Fruit fly (Drosophila melanogaster) whole organism, embryonic: ENCODE data around the gene CG17343.

ENCODE experiments used
- ATbp ChIP-seq: fragments of 200-800 bp; sonication (Bioruptor generic); optimal IDR thresholded peaks from 2 replicates; lab custom pipeline; 2017; ENCODE audit warnings: missing biosample characterization, mild to moderate bottlenecking, missing genetic modification characterization, missing genetic modification reagents
- Abd-B ChIP-seq: fragments of 200-800 bp; sonication (Bioruptor generic); optimal IDR thresholded peaks from 2 replicates; lab custom pipeline; 2018; ENCODE audit warnings: missing biosample characterization, mild to moderate bottlenecking, missing genetic modification characterization, moderate library complexity
- Aef1 ChIP-seq: fragments of 200-800 bp; sonication (Bioruptor generic); IDR thresholded peaks from 3 replicates; pipeline ENCODE4 v1.3.6; 2022; ENCODE audit warnings: missing biosample characterization, missing genetic modification characterization
- B-H1 ChIP-seq: fragments of 200-800 bp; sonication (Bioruptor generic); IDR thresholded peaks from 3 replicates; pipeline ENCODE4 v1.3.6; 2022; ENCODE audit warnings: missing biosample characterization, missing genetic modification characterization
- CG10147 ChIP-seq: fragments of 200-800 bp; sonication (Bioruptor generic); optimal IDR thresholded peaks from 2 replicates; lab custom pipeline; 2019; ENCODE audit warnings: missing biosample characterization, mild to moderate bottlenecking, missing genetic modification characterization, moderate library complexity
- CG11696 ChIP-seq: fragments of 200-800 bp; sonication (Bioruptor generic); IDR thresholded peaks from 2 replicates; pipeline ENCODE4 v1.3.6; 2022; ENCODE audit warnings: missing biosample characterization, missing genetic modification characterization
- CG14014 ChIP-seq: fragments of 200-800 bp; sonication (Bioruptor generic); IDR thresholded peaks from 2 replicates; pipeline ENCODE4 v1.3.6; 2022; ENCODE audit warnings: missing biosample characterization, missing genetic modification characterization
- CG14441 ChIP-seq: fragments of 200-800 bp; sonication (Bioruptor generic); IDR thresholded peaks from 2 replicates; pipeline ENCODE4 v1.3.6; 2022; ENCODE audit warnings: missing biosample characterization, missing genetic modification characterization
- CG15601 ChIP-seq: fragments of 200-800 bp; sonication (Bioruptor generic); optimal IDR thresholded peaks from 3 replicates; lab custom pipeline; 2019; ENCODE audit warnings: missing biosample characterization, mild to moderate bottlenecking, missing genetic modification characterization, moderate library complexity
- CG1647 ChIP-seq: fragments of 200-800 bp; sonication (Bioruptor generic); optimal IDR thresholded peaks from 3 replicates; lab custom pipeline; 2016; ENCODE audit warnings: missing biosample characterization, missing genetic modification characterization
- CG16813 ChIP-seq: fragments of 200-800 bp; sonication (Bioruptor generic); IDR thresholded peaks from 3 replicates; pipeline ENCODE4 v1.3.6; 2022; ENCODE audit warnings: missing biosample characterization, missing genetic modification characterization; ENCODE audit not compliant: partially characterized antibody
- CG31441 ChIP-seq: fragments of 200-800 bp; sonication (Bioruptor generic); IDR thresholded peaks from 2 replicates; pipeline ENCODE4 v1.3.6; 2022; ENCODE audit warnings: missing biosample characterization, missing genetic modification characterization
- CG4328 ChIP-seq: fragments of 200-800 bp; sonication (Bioruptor generic); optimal IDR thresholded peaks from 3 replicates; lab custom pipeline; 2017; ENCODE audit warnings: missing biosample characterization, missing genetic modification reagents, missing genetic modification characterization
- CG6813 ChIP-seq: fragments of 200-800 bp; sonication (Bioruptor generic); optimal IDR thresholded peaks from 2 replicates; lab custom pipeline; 2017; ENCODE audit warnings: missing biosample characterization, missing genetic modification characterization, mild to moderate bottlenecking, moderate library complexity, missing genetic modification reagents
- CG8290 ChIP-seq, 3 experiments: fragments of 200-800 bp; sonication (Bioruptor generic); optimal IDR thresholded peaks; 2 replicates each; lab custom pipeline; 2016 to 2019; ENCODE audit warnings: missing biosample characterization in 3 of 3, missing genetic modification characterization in 3 of 3, mild to moderate bottlenecking in 2 of 3, moderate library complexity in 1 of 3
- CkIIα-i1 ChIP-seq: fragments of 200-800 bp; sonication (Bioruptor generic); IDR thresholded peaks from 2 replicates; pipeline ENCODE4 v1.3.6; 2022; ENCODE audit warnings: missing biosample characterization, missing genetic modification characterization
- Deaf1 ChIP-seq: fragments of 200-800 bp; optimal IDR thresholded peaks from 3 replicates; lab custom pipeline; 2019; ENCODE audit warnings: missing biosample characterization, mild to moderate bottlenecking, missing genetic modification characterization, moderate library complexity
- Dip2 ChIP-seq: fragments of 200-800 bp; sonication (Bioruptor generic); IDR thresholded peaks from 2 replicates; pipeline ENCODE4 v1.3.6; 2022; ENCODE audit warnings: missing biosample characterization, missing genetic modification characterization
- Dll ChIP-seq: fragments of 200-800 bp; sonication (Bioruptor generic); IDR thresholded peaks from 4 replicates; pipeline ENCODE4 v1.3.6; 2022; ENCODE audit warnings: missing biosample characterization, missing genetic modification characterization; ENCODE audit not compliant: partially characterized antibody
- Dref ChIP-seq: fragments of 200-800 bp; sonication (Bioruptor generic); IDR thresholded peaks from 2 replicates; pipeline ENCODE4 v1.3.6; 2022; ENCODE audit warnings: missing biosample characterization, missing genetic modification characterization
- HLH3B ChIP-seq: fragments of 200-800 bp; sonication (Bioruptor generic); IDR thresholded peaks from 2 replicates; pipeline ENCODE4 v1.3.6; 2022; ENCODE audit warnings: missing biosample characterization, missing genetic modification characterization
- HLHmδ ChIP-seq: fragments of 200-800 bp; sonication (Bioruptor generic); optimal IDR thresholded peaks from 2 replicates; lab custom pipeline; 2018; ENCODE audit warnings: missing biosample characterization, mild to moderate bottlenecking, missing genetic modification characterization, moderate library complexity
- Mes4 ChIP-seq: fragments of 200-800 bp; sonication (Bioruptor generic); optimal IDR thresholded peaks from 2 replicates; lab custom pipeline; 2016; ENCODE audit warnings: missing biosample characterization, missing genetic modification characterization
- Usf ChIP-seq: fragments of 200-800 bp; sonication (Bioruptor generic); optimal IDR thresholded peaks from 2 replicates; lab custom pipeline; 2017; ENCODE audit warnings: missing genotype, missing biosample characterization, missing genetic modification characterization
- abd-A ChIP-seq: fragments of 200-800 bp; sonication (Bioruptor generic); optimal IDR thresholded peaks from 3 replicates; lab custom pipeline; 2019; ENCODE audit warnings: missing biosample characterization, mild to moderate bottlenecking, missing genetic modification characterization, moderate library complexity
- amos ChIP-seq: fragments of 200-800 bp; sonication (Bioruptor generic); IDR thresholded peaks from 2 replicates; pipeline ENCODE4 v1.3.6; 2022; ENCODE audit warnings: missing biosample characterization, missing genetic modification characterization; ENCODE audit not compliant: partially characterized antibody
- bcd ChIP-seq: fragments of 200-800 bp; sonication (Bioruptor generic); optimal IDR thresholded peaks from 2 replicates; lab custom pipeline; 2017; ENCODE audit warnings: missing biosample characterization, mild to moderate bottlenecking, missing genetic modification characterization
- btn ChIP-seq: fragments of 200-800 bp; sonication (Bioruptor generic); optimal IDR thresholded peaks from 2 replicates; lab custom pipeline; 2016; ENCODE audit warnings: missing biosample characterization, missing genetic modification characterization
- ci ChIP-seq: fragments of 200-800 bp; sonication (Bioruptor generic); IDR thresholded peaks from 3 replicates; pipeline ENCODE4 v1.3.6; 2022; ENCODE audit warnings: missing biosample characterization, missing genetic modification characterization
- crc ChIP-seq: fragments of 200-800 bp; sonication (Bioruptor generic); optimal IDR thresholded peaks from 2 replicates; lab custom pipeline; 2016; ENCODE audit warnings: missing biosample characterization, missing genetic modification characterization
- croc ChIP-seq: fragments of 200-800 bp; sonication (Bioruptor generic); conservative IDR thresholded peaks from 3 replicates; pipeline ENCODE4 v1.3.6; 2022; ENCODE audit warnings: missing biosample characterization, missing genetic modification characterization
- da ChIP-seq: fragments of 200-800 bp; sonication (Bioruptor generic); optimal IDR thresholded peaks from 2 replicates; lab custom pipeline; 2016; ENCODE audit warnings: missing biosample characterization, missing genetic modification characterization
- dan ChIP-seq: fragments of 200-800 bp; sonication (Bioruptor generic); IDR thresholded peaks from 2 replicates; pipeline ENCODE4 v1.3.6; 2022; ENCODE audit warnings: missing biosample characterization, missing genetic modification characterization
- dmrt11E ChIP-seq: fragments of 200-800 bp; sonication (Bioruptor generic); optimal IDR thresholded peaks from 3 replicates; lab custom pipeline; 2018; ENCODE audit warnings: missing biosample characterization, mild to moderate bottlenecking, missing genetic modification characterization, moderate library complexity
- gcm ChIP-seq: fragments of 200-800 bp; sonication (Bioruptor generic); optimal IDR thresholded peaks from 2 replicates; lab custom pipeline; 2019; ENCODE audit warnings: missing biosample characterization, mild to moderate bottlenecking, missing genetic modification characterization, moderate library complexity
- h ChIP-seq: fragments of >200 bp; optimal IDR thresholded peaks from 2 replicates; lab custom pipeline; 2017
- insv ChIP-seq, 2 experiments: fragments of 200-800 bp; sonication (Bioruptor generic); optimal IDR thresholded peaks; 3 replicates each; lab custom pipeline; 2016 to 2018; ENCODE audit warnings: missing biosample characterization in 2 of 2, missing genetic modification characterization in 2 of 2
- klu ChIP-seq: fragments of 200-800 bp; sonication (Bioruptor generic); IDR thresholded peaks from 2 replicates; pipeline ENCODE4 v1.3.6; 2022; ENCODE audit warnings: missing biosample characterization, missing genetic modification characterization
- phol ChIP-seq: fragments of 200-800 bp; sonication (Bioruptor generic); optimal IDR thresholded peaks from 3 replicates; lab custom pipeline; 2018; ENCODE audit warnings: missing biosample characterization, mild to moderate bottlenecking, missing genetic modification characterization, moderate library complexity
- rib ChIP-seq: fragments of 200-800 bp; sonication (Bioruptor generic); IDR thresholded peaks from 2 replicates; pipeline ENCODE4 v1.3.6; 2022; ENCODE audit warnings: missing biosample characterization, missing genetic modification characterization
- row ChIP-seq: fragments of 200-800 bp; sonication (Bioruptor generic); IDR thresholded peaks from 3 replicates; pipeline ENCODE4 v1.3.6; 2022; ENCODE audit warnings: missing biosample characterization, missing genetic modification characterization
- sens ChIP-seq: fragments of 200-800 bp; sonication (Bioruptor generic); peaks from one replicate; lab custom pipeline; 2016; ENCODE audit warnings: missing biosample characterization, missing genetic modification characterization
- sima ChIP-seq: fragments of 200-800 bp; sonication (Bioruptor generic); optimal IDR thresholded peaks from 2 replicates; lab custom pipeline; 2016; ENCODE audit warnings: missing biosample characterization, missing genetic modification characterization
- slbo ChIP-seq: fragments of 200-800 bp; sonication (Bioruptor generic); IDR thresholded peaks from 2 replicates; pipeline ENCODE4 v1.3.6; 2022; ENCODE audit warnings: missing biosample characterization, missing genetic modification characterization
- tin ChIP-seq: fragments of 200-800 bp; sonication (Bioruptor generic); optimal IDR thresholded peaks from 3 replicates; lab custom pipeline; 2016; ENCODE audit warnings: missing biosample characterization, missing genetic modification characterization
- vvl ChIP-seq: fragments of 200-800 bp; sonication (Bioruptor generic); IDR thresholded peaks from 2 replicates; pipeline ENCODE4 v1.3.6; 2022; ENCODE audit warnings: missing biosample characterization, missing genetic modification characterization
- zen ChIP-seq: fragments of 200-800 bp; sonication (Bioruptor generic); optimal IDR thresholded peaks from 3 replicates; lab custom pipeline; 2018; ENCODE audit warnings: missing biosample characterization, mild to moderate bottlenecking, missing genetic modification characterization, moderate library complexity
- zen2 ChIP-seq: fragments of 200-800 bp; sonication (Bioruptor generic); IDR thresholded peaks from 3 replicates; pipeline ENCODE4 v1.3.6; 2022; ENCODE audit warnings: missing biosample characterization, missing genetic modification characterization; ENCODE audit not compliant: partially characterized antibody

Gene CG17343

DNA sequence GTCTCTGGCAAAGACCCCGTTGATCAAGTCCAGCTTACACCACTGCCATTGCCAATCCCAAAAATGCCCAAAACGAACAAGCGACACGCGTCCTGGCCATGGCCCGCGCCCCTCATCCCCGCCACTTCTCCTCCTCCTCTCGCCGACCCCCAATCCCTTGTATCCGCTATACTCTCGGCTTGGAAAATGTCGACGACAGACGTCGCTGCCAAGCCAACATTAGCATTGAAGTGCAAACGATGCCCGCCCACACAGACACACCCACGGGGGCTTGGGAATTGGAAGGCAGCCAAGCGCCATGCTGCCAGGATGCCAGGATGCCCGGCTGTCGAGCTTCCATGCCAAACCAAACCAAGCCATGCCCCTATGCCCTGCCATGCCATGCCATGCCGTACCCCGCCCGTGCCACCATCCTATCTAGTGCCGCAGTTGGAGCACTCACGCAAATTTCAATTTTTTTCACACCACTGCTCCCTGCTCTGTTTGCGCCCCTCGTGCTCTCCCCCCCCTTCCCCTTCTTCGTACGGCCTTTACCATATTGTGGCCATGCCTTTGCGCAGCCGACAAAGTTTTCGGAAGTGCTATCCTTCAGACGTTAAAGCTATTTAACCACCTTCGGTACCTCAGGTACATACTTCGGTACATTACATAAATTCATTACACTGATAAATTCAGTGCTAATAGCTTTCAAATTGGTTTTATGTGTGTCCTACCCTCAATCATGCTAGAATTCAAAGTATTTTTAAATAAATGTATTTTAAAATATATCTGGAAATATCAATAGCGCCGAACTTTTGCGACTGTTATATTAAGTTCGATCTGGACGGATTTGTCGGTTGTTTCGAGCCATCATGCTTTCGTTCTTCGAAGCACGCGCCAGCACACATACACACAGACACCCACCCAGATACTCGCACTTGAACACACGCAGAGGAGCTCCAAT, 43.2 kb upstream of the CG17343 start (continued):
- TF ChIP-seq Mes4 (peak; percentile 31), sens (peak; percentile 95), croc (GFP tag; lab: Robert Waterston, UW) (peak; percentile 59; the same call in 2 of the 3 replicates), CG14441 (GFP tag; lab: Robert Waterston, UW) (no peak), h (lab: Kevin White, UChicago) (no peak), crc (GFP tag; lab: Kevin White, UChicago) (no peak), CG15601 (tag; lab: Kevin White, UChicago) (peak; percentile 84), Usf (GFP tag; lab: Kevin White, UChicago) (peak; percentile 32), HLHmδ (GFP tag; lab: Kevin White, UChicago) (no peak), Aef1 (GFP tag; lab: Robert Waterston, UW) (peak; percentile 41; the same call in 2 of the 3 replicates), amos (0 out of 2 replicates have a peak, but pooled peaks have one; percentile 23), Dll (no peak), zen2 (GFP tag; lab: Robert Waterston, UW) (no peak), CG1647 (no peak), bcd (GFP tag; lab: Kevin White, UChicago) (peak; percentile 70), CG4328 (GFP tag; lab: Kevin White, UChicago) (peak; percentile 55), CG31441 (peak; percentile 85), btn (GFP tag; lab: Kevin White, UChicago) (no peak), CG14014 (peak; percentile 76), abd-A (tag; lab: Kevin White, UChicago) (peak; percentile 94), CG16813 (no peak), da (no peak), CG10147 (GFP tag; lab: Kevin White, UChicago) (peak; percentile 86), CG6813 (GFP tag; lab: Kevin White, UChicago) (peak; percentile 57), rib (GFP tag; lab: Robert Waterston, UW) (no peak; the same call in 1 of the 2 replicates), insv (GFP tag; optimal IDR thresholded peaks at IDR 0.05; lab: Kevin White, UChicago) (peak in 1 of 2 experiments; percentile 44), Dref (GFP tag; lab: Robert Waterston, UW) (no peak), vvl (GFP tag; lab: Robert Waterston, UW) (peak; percentile 76), CG8290 (GFP tag; optimal IDR thresholded peaks at IDR 0.05; lab: Kevin White, UChicago) (peak; percentile 25), CG8290 (tag; optimal IDR thresholded peaks at IDR 0.05; lab: Kevin White, UChicago) (no peak), slbo (GFP tag; lab: Robert Waterston, UW) (peak; percentile 72), tin (GFP tag; lab: Kevin White, UChicago) (peak; percentile 62), CkIIα-i1 (no peak), gcm (GFP tag; lab: Kevin White, UChicago) (peak; percentile 72), sima (no peak), dmrt11E (tag; lab: Kevin White, UChicago) (peak; percentile 55), ATbp (GFP tag; lab: Kevin White, UChicago) (peak; percentile 82), row (peak; percentile 87), B-H1 (no peak), dan (GFP tag; lab: Robert Waterston, UW) (no peak), Deaf1 (tag; lab: Kevin White, UChicago) (peak; percentile 63), Abd-B (GFP tag; lab: Kevin White, UChicago) (peak; percentile 64), zen (tag; lab: Kevin White, UChicago) (peak; percentile 4), klu (peak; percentile 66; the same call in 1 of the 2 replicates), CG11696 (GFP tag; lab: Robert Waterston, UW) (no peak), HLH3B (GFP tag; lab: Robert Waterston, UW) (peak; percentile 58; the same call in 1 of the 2 replicates), Dip2 (GFP tag; lab: Robert Waterston, UW) (no peak), phol (tag; lab: Kevin White, UChicago) (peak; percentile 76), ci (GFP tag; lab: Robert Waterston, UW) (peak; percentile 76; the same call in 2 of the 3 replicates)
